Worm (Caenorhabditis elegans) whole organism, midembryonic: ENCODE data around the gene T08B1.1.

ENCODE experiments used
- cog-1 ChIP-seq: sonication (generic microtip); optimal IDR thresholded peaks from 2 replicates; lab custom pipeline; 2016; ENCODE audit warnings: missing genetic modification characterization, missing compliant biosample characterization
- flt-1 ChIP-seq: fragments of 200-800 bp; sonication (Bioruptor generic); IDR thresholded peaks from 2 replicates; pipeline ENCODE4 v1.3.6; 2022; ENCODE audit warnings: missing genetic modification characterization, missing compliant biosample characterization
- klf-2 ChIP-seq: fragments of 200-800 bp; sonication (Bioruptor generic); conservative IDR thresholded peaks from 2 replicates; pipeline ENCODE4 v1.3.6; 2022; ENCODE audit warnings: missing genetic modification reagents, missing genetic modification characterization, missing compliant biosample characterization
- ref-1 ChIP-seq: fragments of 200-800 bp; sonication (Bioruptor generic); conservative IDR thresholded peaks from 2 replicates; pipeline ENCODE4 v1.3.6; 2022; ENCODE audit warnings: missing genetic modification reagents, missing genetic modification characterization, missing compliant biosample characterization
- tab-1 ChIP-seq: fragments of 200-800 bp; sonication (Bioruptor generic); IDR thresholded peaks from 2 replicates; pipeline ENCODE4 v1.3.6; 2022; ENCODE audit warnings: missing genetic modification characterization, missing compliant biosample characterization
- ztf-23 ChIP-seq: fragments of 200-800 bp; sonication (Bioruptor generic); IDR thresholded peaks from 2 replicates; pipeline ENCODE4 v1.3.6; 2022; ENCODE audit warnings: missing genetic modification reagents, missing genetic modification characterization, missing compliant biosample characterization
- ztf-29 ChIP-seq: fragments of 200-800 bp; sonication (Bioruptor generic); IDR thresholded peaks from 2 replicates; pipeline ENCODE4 v1.3.6; 2022; ENCODE audit warnings: missing genetic modification reagents, missing genetic modification characterization, missing compliant biosample characterization

- TF ChIP-seq ztf-23 (GFP tag; lab: Robert Waterston, UW) (no peak), klf-2 (GFP tag; lab: Robert Waterston, UW) (no peak), flt-1 (GFP tag; lab: Robert Waterston, UW) (no peak), tab-1 (GFP tag; lab: Robert Waterston, UW) (no peak), ztf-29 (GFP tag; lab: Robert Waterston, UW) (no peak), cog-1 (tag; lab: Kevin White, UChicago) (no peak), ref-1 (GFP tag; lab: Robert Waterston, UW) (no peak)
These were observed 12.8 kb upstream of the T08B1.1 start, which contains the start of gene alh-5 for ce11 chrV:1999531-2000094.
